Fruit fly (Drosophila melanogaster): ENCODE measurements around the gene Cpr65Az.

DNA sequence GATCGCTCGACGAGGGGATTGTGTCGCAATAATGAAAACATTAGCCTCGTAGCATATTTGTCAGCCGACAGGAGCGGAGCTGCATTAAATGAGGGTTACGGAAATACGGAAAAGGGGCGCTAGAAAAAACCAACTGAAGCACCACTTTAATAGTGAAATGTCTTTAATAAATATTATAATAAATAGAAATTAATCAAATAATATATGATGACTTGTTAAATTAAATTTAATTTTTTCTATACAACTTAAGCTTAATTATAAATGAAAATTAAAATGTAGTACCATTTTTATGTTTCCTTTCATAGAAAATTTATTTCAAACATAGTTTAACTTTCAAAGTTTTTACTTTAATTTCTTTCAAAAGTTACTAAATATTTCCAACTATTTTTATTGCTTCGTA is 1.4 kb downstream of the Cpr65Az start:
- no peak for TF ChIP-seq pad (GFP tag; optimal IDR thresholded peaks at IDR 0.05)
- TF ChIP-seq CG1620 (GFP tag; optimal IDR thresholded peaks at IDR 0.05), result no peak
- no peak for TF ChIP-seq CG12768 (GFP tag; optimal IDR thresholded peaks at IDR 0.05)
- no peak for TF ChIP-seq cic (GFP tag; optimal IDR thresholded peaks at IDR 0.05)
- TF ChIP-seq Clk (GFP tag; optimal IDR thresholded peaks at IDR 0.05), result no peak
- TF ChIP-seq Hr96 (GFP tag; optimal IDR thresholded peaks at IDR 0.05), result no peak
- no peak for TF ChIP-seq CG7101 (tag; optimal IDR thresholded peaks at IDR 0.05)
- no peak for TF ChIP-seq Mnt (GFP tag; optimal IDR thresholded peaks at IDR 0.05)
- no peak for TF ChIP-seq Crg-1 (GFP tag; optimal IDR thresholded peaks at IDR 0.05)
- TF ChIP-seq CG11617 (GFP tag; optimal IDR thresholded peaks at IDR 0.05), result no peak
- TF ChIP-seq ovo (GFP tag; optimal IDR thresholded peaks at IDR 0.05), result no peak
- TF ChIP-seq CG33017 (tag; optimal IDR thresholded peaks at IDR 0.05), result no peak
- TF ChIP-seq CG5204 (GFP tag; optimal IDR thresholded peaks at IDR 0.05), result no peak

Data from whole organism, adult.